Worm (Caenorhabditis elegans) whole organism, L1 larva: ENCODE measurements around the gene arl-3.

Experiments used
- C34B4.2 ChIP-seq: sonication (generic microtip); optimal IDR thresholded peaks from 2 replicates; lab custom pipeline; 2017; ENCODE audit warnings: mild to moderate bottlenecking, missing genetic modification characterization, missing compliant biosample characterization
- alr-1 ChIP-seq: fragments of 200-800 bp; sonication (Bioruptor generic); optimal IDR thresholded peaks from 2 replicates; lab custom pipeline; 2018; ENCODE audit warnings: borderline replicate concordance, mild to moderate bottlenecking, missing genetic modification characterization, missing compliant biosample characterization
- aly-2 ChIP-seq: fragments of 150-350 bp; optimal IDR thresholded peaks from 2 replicates; lab custom pipeline; 2014; ENCODE audit warnings: missing biosample characterization, missing genetic modification characterization
- ama-1 ChIP-seq: fragments of 150-350 bp; optimal IDR thresholded peaks from 2 replicates; lab custom pipeline; 2014
- ceh-8 ChIP-seq: fragments of 200-800 bp; sonication (Bioruptor generic); optimal IDR thresholded peaks from 2 replicates; lab custom pipeline; 2018; ENCODE audit warnings: mild to moderate bottlenecking, missing genetic modification characterization, moderate library complexity, missing compliant biosample characterization
- ceh-82 ChIP-seq, 3 experiments: fragments of 150-350 bp in 1 of 3; sonication (generic microtip) in 2 of 3; optimal IDR thresholded peaks; 2 replicates each; lab custom pipeline; 2014 to 2017; ENCODE audit warnings: missing biosample characterization in 3 of 3, missing genetic modification characterization in 3 of 3
- ceh-90 ChIP-seq: sonication (generic microtip); optimal IDR thresholded peaks from 2 replicates; lab custom pipeline; 2016; ENCODE audit warnings: missing genetic modification characterization, missing compliant biosample characterization
- efl-1 ChIP-seq, 4 experiments: fragments of 150-350 bp; optimal IDR thresholded peaks in 3 of 4; peaks in 1 of 4; 1 replicate in 1 of 4; 2 replicates in 3 of 4; lab custom pipeline; 2014; ENCODE audit warnings: missing biosample characterization in 2 of 4, missing genetic modification characterization in 2 of 4, missing genetic modification reagents in 2 of 4
- efl-3 ChIP-seq: fragments of 200-800 bp; sonication (Bioruptor generic); optimal IDR thresholded peaks from 2 replicates; lab custom pipeline; 2018; ENCODE audit warnings: mild to moderate bottlenecking, missing genetic modification characterization, missing compliant biosample characterization
- egl-27 ChIP-seq, 2 experiments: fragments of 150-350 bp in 1 of 2; sonication (generic microtip); optimal IDR thresholded peaks; 3 replicates each; lab custom pipeline; 2017 to 2018; ENCODE audit warnings: missing biosample characterization in 2 of 2, missing genetic modification characterization in 2 of 2, missing genetic modification reagents in 2 of 2
- ets-5 ChIP-seq: fragments of 200-800 bp; sonication (Bioruptor generic); IDR thresholded peaks from 2 replicates; pipeline ENCODE4 v1.3.6; 2022; ENCODE audit warnings: missing genetic modification characterization, missing compliant biosample characterization
- fkh-10 ChIP-seq: sonication (generic microtip); optimal IDR thresholded peaks from 2 replicates; lab custom pipeline; 2017; ENCODE audit warnings: missing biosample characterization, missing genetic modification reagents, missing genetic modification characterization
- fkh-8 ChIP-seq: sonication (generic microtip); optimal IDR thresholded peaks from 2 replicates; lab custom pipeline; 2016; ENCODE audit warnings: mild to moderate bottlenecking, missing genetic modification characterization, missing compliant biosample characterization
- hlh-17 ChIP-seq: fragments of 200-800 bp; sonication (Bioruptor generic); optimal IDR thresholded peaks from 2 replicates; lab custom pipeline; 2018; ENCODE audit warnings: missing genetic modification characterization, mild to moderate bottlenecking, missing compliant biosample characterization, moderate library complexity, borderline replicate concordance
- hlh-4 ChIP-seq: sonication (generic microtip); optimal IDR thresholded peaks from 2 replicates; lab custom pipeline; 2016; ENCODE audit warnings: mild to moderate bottlenecking, missing genetic modification characterization, missing compliant biosample characterization
- hpl-2 ChIP-seq: fragments of 150-350 bp; optimal IDR thresholded peaks from 2 replicates; lab custom pipeline; 2014; ENCODE audit warnings: missing biosample characterization, missing genetic modification reagents, missing genetic modification characterization
- isw-1 ChIP-seq: fragments of 200-800 bp; sonication (Bioruptor generic); IDR thresholded peaks from 2 replicates; pipeline ENCODE4 v1.3.6; 2022; ENCODE audit warnings: missing genetic modification characterization, missing compliant biosample characterization
- lin-13 ChIP-seq: fragments of 150-350 bp; optimal IDR thresholded peaks from 2 replicates; lab custom pipeline; 2014; ENCODE audit warnings: missing biosample characterization, missing genetic modification reagents, missing genetic modification characterization
- mab-9 ChIP-seq: fragments of 200-800 bp; sonication (Bioruptor generic); IDR thresholded peaks from 2 replicates; pipeline ENCODE4 v1.3.6; 2022; ENCODE audit warnings: missing genetic modification reagents, missing genetic modification characterization, missing compliant biosample characterization
- mdl-1 ChIP-seq, 2 experiments: fragments of 150-350 bp; optimal IDR thresholded peaks; 2 replicates each; lab custom pipeline; 2014 to 2017; ENCODE audit warnings: missing biosample characterization in 2 of 2, missing genetic modification characterization in 2 of 2, inconsistent platforms in 1 of 2
- mep-1 ChIP-seq: fragments of 150-350 bp; optimal IDR thresholded peaks from 2 replicates; lab custom pipeline; 2014; ENCODE audit warnings: missing biosample characterization, missing genetic modification characterization
- nhr-20 ChIP-seq: sonication (generic microtip); optimal IDR thresholded peaks from 2 replicates; lab custom pipeline; 2016; ENCODE audit warnings: mild to moderate bottlenecking, missing genetic modification characterization, missing compliant biosample characterization
- nhr-28 ChIP-seq: fragments of 150-350 bp; optimal IDR thresholded peaks from 2 replicates; lab custom pipeline; 2014; ENCODE audit warnings: missing biosample characterization, missing genetic modification characterization
- nhr-47 ChIP-seq: sonication (generic microtip); optimal IDR thresholded peaks from 2 replicates; lab custom pipeline; 2016; ENCODE audit warnings: mild to moderate bottlenecking, missing genetic modification characterization, moderate library complexity, missing compliant biosample characterization
- nhr-71 ChIP-seq: sonication (generic microtip); optimal IDR thresholded peaks from 2 replicates; lab custom pipeline; 2016; ENCODE audit warnings: mild to moderate bottlenecking, missing genetic modification characterization, moderate library complexity, missing compliant biosample characterization
- nhr-77 ChIP-seq: fragments of 150-350 bp; optimal IDR thresholded peaks from 2 replicates; lab custom pipeline; 2014; ENCODE audit warnings: missing biosample characterization, missing genetic modification characterization
- nhr-84 ChIP-seq: sonication (generic microtip); optimal IDR thresholded peaks from 2 replicates; lab custom pipeline; 2017; ENCODE audit warnings: missing biosample characterization, missing genetic modification characterization
- pax-3 ChIP-seq: fragments of 200-800 bp; sonication (Bioruptor generic); optimal IDR thresholded peaks from 2 replicates; lab custom pipeline; 2018; ENCODE audit warnings: mild to moderate bottlenecking, missing genetic modification characterization, moderate library complexity, missing compliant biosample characterization
- rnt-1 ChIP-seq: sonication (generic microtip); optimal IDR thresholded peaks from 2 replicates; lab custom pipeline; 2016; ENCODE audit warnings: mild to moderate bottlenecking, missing genetic modification characterization, moderate library complexity, missing compliant biosample characterization
- skn-1 ChIP-seq: fragments of 150-350 bp; optimal IDR thresholded peaks from 2 replicates; lab custom pipeline; 2014; ENCODE audit warnings: missing biosample characterization, missing genetic modification characterization
- snpc-4 ChIP-seq: fragments of 150-350 bp; optimal IDR thresholded peaks from 2 replicates; lab custom pipeline; 2014; ENCODE audit warnings: missing biosample characterization, missing genetic modification characterization
- snu-23 ChIP-seq: sonication (generic microtip); optimal IDR thresholded peaks from 2 replicates; lab custom pipeline; 2016; ENCODE audit warnings: missing genetic modification characterization, missing compliant biosample characterization
- sox-4 ChIP-seq: sonication (generic microtip); optimal IDR thresholded peaks from 2 replicates; lab custom pipeline; 2016; ENCODE audit warnings: missing genetic modification characterization, missing compliant biosample characterization
- sptf-1 ChIP-seq: fragments of 150-350 bp; optimal IDR thresholded peaks from 2 replicates; lab custom pipeline; 2014; ENCODE audit warnings: missing biosample characterization, missing genetic modification characterization
- swsn-7 ChIP-seq: sonication (generic microtip); optimal IDR thresholded peaks from 2 replicates; lab custom pipeline; 2016; ENCODE audit warnings: missing genetic modification characterization, missing compliant biosample characterization
- tbx-2 ChIP-seq: sonication (generic microtip); optimal IDR thresholded peaks from 2 replicates; lab custom pipeline; 2016; ENCODE audit warnings: missing genetic modification characterization, missing compliant biosample characterization
- tlp-1 ChIP-seq: fragments of 150-350 bp; optimal IDR thresholded peaks from 2 replicates; lab custom pipeline; 2014; ENCODE audit warnings: missing biosample characterization, missing genetic modification characterization
- unc-130 ChIP-seq: fragments of 150-350 bp; optimal IDR thresholded peaks from 2 replicates; lab custom pipeline; 2017; ENCODE audit warnings: missing biosample characterization, missing genetic modification characterization, inconsistent platforms
- unc-62 ChIP-seq: fragments of 150-350 bp; optimal IDR thresholded peaks from 2 replicates; lab custom pipeline; 2014; ENCODE audit warnings: missing biosample characterization, missing genetic modification reagents, missing genetic modification characterization
- unc-86 ChIP-seq: sonication (generic microtip); optimal IDR thresholded peaks from 2 replicates; lab custom pipeline; 2016; ENCODE audit warnings: missing genetic modification characterization, missing compliant biosample characterization
- unc-98 ChIP-seq: fragments of 200-800 bp; sonication (Bioruptor generic); IDR thresholded peaks from 2 replicates; pipeline ENCODE4 v1.3.6; 2022; ENCODE audit warnings: missing genetic modification characterization, missing compliant biosample characterization
- zag-1 ChIP-seq: fragments of 150-350 bp; optimal IDR thresholded peaks from 2 replicates; lab custom pipeline; 2014; ENCODE audit warnings: missing biosample characterization, missing genetic modification characterization
- ztf-11 ChIP-seq, 2 experiments: sonication (generic microtip); optimal IDR thresholded peaks; 2 replicates each; lab custom pipeline; 2016 to 2017; ENCODE audit warnings: missing genetic modification characterization in 2 of 2, missing biosample characterization in 1 of 2, missing compliant biosample characterization in 1 of 2

arl-3 gene

ce11 chrII:14582206-14582605 lies 24.1 kb upstream of the arl-3 start, which contains the start of gene C01G12.3:
Gene C01G12.3 (minus strand): TSS chrII:14582306.
- TF ChIP-seq nhr-20 (tag; lab: Kevin White, UChicago) (no peak), tbx-2 (no peak), nhr-47 (tag; lab: Kevin White, UChicago) (no peak), zag-1 (no peak), ceh-82 (tag; optimal IDR thresholded peaks at IDR 0.05; lab: Kevin White, UChicago) (no peak), ceh-90 (tag; lab: Kevin White, UChicago) (no peak), isw-1 (GFP tag; lab: Robert Waterston, UW) (no peak), swsn-7 (tag; lab: Kevin White, UChicago) (no peak), efl-3 (GFP tag; lab: Kevin White, UChicago) (no peak), nhr-28 (no peak), hlh-17 (no peak), sptf-1 (no peak), mep-1 (no peak), hlh-4 (tag; lab: Kevin White, UChicago) (no peak), efl-1 (optimal IDR thresholded peaks at IDR 0.05; lab: Kevin White, UChicago) (no peak), efl-1 (GFP tag; optimal IDR thresholded peaks at IDR 0.05 in 1 of 2; lab: Kevin White, UChicago) (no peak), ama-1 (lab: Kevin White, UChicago) (no peak), nhr-77 (no peak), mdl-1 (tag; optimal IDR thresholded peaks at IDR 0.05; lab: Kevin White, UChicago) (no peak)

- no peak for TF ChIP-seq aly-2
- TF ChIP-seq pax-3 = no peak
- TF ChIP-seq ets-5 = no peak
- TF ChIP-seq unc-86 (tag; lab: Kevin White, UChicago) = no peak
- TF ChIP-seq, all 84 proteins: peak for 0
Measured at ce11 chrII:14587407-14587806, 18.9 kb upstream of the arl-3 start, which contains the start of gene C01G12.5. Gene C01G12.5 (minus strand): TSS chrII:14587507.

- TF ChIP-seq fkh-8 (tag; lab: Kevin White, UChicago) (no peak), unc-98 (no peak), mep-1 (no peak), unc-130 (tag; lab: Kevin White, UChicago) (no peak), tlp-1 (tag; lab: Kevin White, UChicago) (no peak), nhr-28 (no peak), C34B4.2 (tag; lab: Kevin White, UChicago) (no peak), unc-62 (GFP tag; lab: Kevin White, UChicago) (no peak), mab-9 (GFP tag; lab: Robert Waterston, UW) (no peak), ama-1 (lab: Kevin White, UChicago) (no peak), ceh-8 (GFP tag; lab: Kevin White, UChicago) (no peak), skn-1 (tag; lab: Kevin White, UChicago) (no peak), nhr-84 (tag; lab: Kevin White, UChicago) (no peak), hpl-2 (GFP tag; lab: Kevin White, UChicago) (no peak), ztf-11 (tag; optimal IDR thresholded peaks at IDR 0.05; lab: Kevin White, UChicago) (no peak), egl-27 (tag; optimal IDR thresholded peaks at IDR 0.05; lab: Kevin White, UChicago) (no peak)
Measured at ce11 chrII:14588162-14588561, 18.1 kb upstream of the arl-3 start, which contains the start of gene nspb-10. Gene nspb-10 (minus strand): TSS chrII:14588262.

- TF ChIP-seq snu-23 (GFP tag; lab: Kevin White, UChicago) (no peak), sox-4 (tag; lab: Kevin White, UChicago) (peak; percentile 1), snpc-4 (tag; lab: Kevin White, UChicago) (no peak), swsn-7 (tag; lab: Kevin White, UChicago) (peak; percentile 18), nhr-47 (tag; lab: Kevin White, UChicago) (peak; percentile 45), fkh-8 (tag; lab: Kevin White, UChicago) (peak; percentile 79), fkh-10 (no peak), aly-2 (no peak), alr-1 (tag; lab: Kevin White, UChicago) (no peak), nhr-20 (tag; lab: Kevin White, UChicago) (peak; percentile 12), rnt-1 (tag; lab: Kevin White, UChicago) (no peak), lin-13 (GFP tag; lab: Kevin White, UChicago) (no peak), nhr-71 (tag; lab: Kevin White, UChicago) (peak; percentile 61)
Measured at ce11 chrII:14591699-14592098, 14.6 kb upstream of the arl-3 start, which contains the start of gene C01G12.7. Gene C01G12.7 (minus strand): TSS chrII:14591893.
